Fruit fly (Drosophila melanogaster) whole organism, prepupa: ENCODE results near the gene Eip75B.

Source experiments
- CG16779 ChIP-seq: fragments of 200-800 bp; sonication (Bioruptor generic); optimal IDR thresholded peaks from 3 replicates; lab custom pipeline; 2017; ENCODE audit warnings: missing biosample characterization, mild to moderate bottlenecking, missing genetic modification characterization
- CG8632 ChIP-seq: fragments of 200-800 bp; sonication (Bioruptor generic); optimal IDR thresholded peaks from 3 replicates; lab custom pipeline; 2016; ENCODE audit warnings: missing biosample characterization, missing genetic modification characterization
- Eip78C ChIP-seq: fragments of 200-800 bp; sonication (Bioruptor generic); peaks from one replicate; lab custom pipeline; 2016; ENCODE audit warnings: missing biosample characterization, missing genetic modification characterization
- Gug ChIP-seq: fragments of 200-800 bp; sonication (Bioruptor generic); IDR thresholded peaks from 2 replicates; pipeline ENCODE4 v1.3.6; 2022; ENCODE audit warnings: missing biosample characterization, missing genetic modification characterization
- Hr39 ChIP-seq: fragments of 200-800 bp; sonication (Bioruptor generic); optimal IDR thresholded peaks from 2 replicates; lab custom pipeline; 2016; ENCODE audit warnings: missing biosample characterization, missing genetic modification characterization
- Hr4 ChIP-seq: fragments of 200-800 bp; sonication (Bioruptor generic); optimal IDR thresholded peaks from 3 replicates; lab custom pipeline; 2016; ENCODE audit warnings: missing biosample characterization, missing genetic modification characterization

DNA sequence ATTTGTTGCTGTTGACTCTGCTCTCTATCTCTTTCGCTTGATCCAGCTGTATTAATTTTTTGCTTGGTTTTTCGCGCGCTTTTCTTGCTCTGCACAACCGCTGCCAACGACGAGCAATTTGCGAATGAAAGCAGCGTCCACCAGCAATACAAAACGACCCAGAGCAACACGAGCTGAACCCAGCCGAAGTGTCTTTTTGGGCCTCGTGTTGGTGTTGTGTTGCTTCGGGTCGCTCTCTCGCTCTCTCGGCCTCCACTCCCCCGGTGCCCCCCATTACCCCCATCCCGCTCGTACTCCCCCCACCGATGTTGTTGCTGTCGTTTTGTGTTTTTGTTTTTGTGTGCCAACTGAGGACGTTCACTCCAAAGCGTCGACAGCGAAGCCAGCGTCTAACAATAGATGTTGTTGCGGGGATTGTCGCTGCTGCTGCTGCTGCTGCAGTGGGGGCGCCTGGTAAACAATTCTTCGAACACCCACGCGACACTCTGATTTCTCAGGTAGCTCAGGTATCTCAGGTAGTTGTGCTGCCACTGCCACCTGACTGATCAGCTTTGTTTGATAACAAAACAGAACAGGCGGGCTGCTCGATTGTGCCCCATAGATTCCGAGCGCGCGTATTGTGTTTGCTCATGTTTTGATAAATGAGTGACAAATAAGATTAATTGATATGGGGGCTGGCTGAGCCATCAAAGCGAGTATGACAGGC lies 93.3 kb downstream of the Eip75B start:
- no peak for TF ChIP-seq Hr39
- peak; percentile 76 for TF ChIP-seq CG16779 (tag; lab: Kevin White, UChicago)
- TF ChIP-seq CG8632 (GFP tag; lab: Kevin White, UChicago), result peak; percentile 37
- TF ChIP-seq Gug (GFP tag; lab: Robert Waterston, UW), result peak; percentile 36
- no peak for TF ChIP-seq Hr4 (GFP tag; lab: Kevin White, UChicago)
- peak; percentile 62 for TF ChIP-seq Eip78C (GFP tag; lab: Kevin White, UChicago)
